Fruit fly (Drosophila melanogaster) whole organism, embryonic: ENCODE measurements around the gene CG17778.

Experiments used
- ATbp ChIP-seq: fragments of 200-800 bp; sonication (Bioruptor generic); optimal IDR thresholded peaks from 2 replicates; lab custom pipeline; 2017; ENCODE audit warnings: missing biosample characterization, mild to moderate bottlenecking, missing genetic modification characterization, missing genetic modification reagents
- Atf6 ChIP-seq: fragments of 200-800 bp; sonication (Bioruptor generic); IDR thresholded peaks from 2 replicates; pipeline ENCODE4 v1.3.6; 2022; ENCODE audit warnings: missing biosample characterization, missing genetic modification characterization
- B-H1 ChIP-seq: fragments of 200-800 bp; sonication (Bioruptor generic); IDR thresholded peaks from 3 replicates; pipeline ENCODE4 v1.3.6; 2022; ENCODE audit warnings: missing biosample characterization, missing genetic modification characterization
- B-H2 ChIP-seq: fragments of 200-800 bp; sonication (Bioruptor generic); optimal IDR thresholded peaks from 2 replicates; lab custom pipeline; 2018; ENCODE audit warnings: missing biosample characterization, mild to moderate bottlenecking, missing genetic modification characterization
- C15 ChIP-seq: fragments of 200-800 bp; sonication (Bioruptor generic); IDR thresholded peaks from 3 replicates; pipeline ENCODE4 v1.3.6; 2022; ENCODE audit warnings: missing biosample characterization, missing genetic modification characterization
- CG10366 ChIP-seq: fragments of 200-800 bp; sonication (Bioruptor generic); IDR thresholded peaks from 2 replicates; pipeline ENCODE4 v1.3.6; 2022; ENCODE audit warnings: missing biosample characterization, missing genetic modification characterization
- CG10979 ChIP-seq: fragments of 200-800 bp; sonication (Bioruptor generic); optimal IDR thresholded peaks from 2 replicates; lab custom pipeline; 2018; ENCODE audit warnings: missing biosample characterization, mild to moderate bottlenecking, missing genetic modification characterization, moderate library complexity
- CG11093 ChIP-seq: fragments of 200-800 bp; sonication (Bioruptor generic); IDR thresholded peaks from 3 replicates; pipeline ENCODE4 v1.3.6; 2022; ENCODE audit warnings: missing biosample characterization, missing genetic modification characterization
- CG11398 ChIP-seq: fragments of 200-800 bp; sonication (Bioruptor generic); optimal IDR thresholded peaks from 2 replicates; lab custom pipeline; 2016; ENCODE audit warnings: missing biosample characterization, missing genetic modification characterization
- CG11723 ChIP-seq: fragments of 200-800 bp; sonication (Bioruptor generic); optimal IDR thresholded peaks from 2 replicates; lab custom pipeline; 2017; ENCODE audit warnings: missing biosample characterization, mild to moderate bottlenecking, missing genetic modification characterization
- CG13424 ChIP-seq: fragments of 200-800 bp; sonication (Bioruptor generic); optimal IDR thresholded peaks from 2 replicates; lab custom pipeline; 2019; ENCODE audit warnings: missing biosample characterization, mild to moderate bottlenecking, missing genetic modification characterization, moderate library complexity
- CG16813 ChIP-seq: fragments of 200-800 bp; sonication (Bioruptor generic); IDR thresholded peaks from 3 replicates; pipeline ENCODE4 v1.3.6; 2022; ENCODE audit warnings: missing biosample characterization, missing genetic modification characterization; ENCODE audit not compliant: partially characterized antibody
- CG16863 ChIP-seq: fragments of 200-800 bp; sonication (Bioruptor generic); optimal IDR thresholded peaks from 3 replicates; lab custom pipeline; 2016; ENCODE audit warnings: missing biosample characterization, missing genetic modification characterization
- CG18476 ChIP-seq: fragments of 200-800 bp; sonication (Bioruptor generic); optimal IDR thresholded peaks from 2 replicates; lab custom pipeline; 2016; ENCODE audit warnings: missing biosample characterization, mild to moderate bottlenecking, missing genetic modification characterization
- CG18764 ChIP-seq: fragments of 200-800 bp; sonication (Bioruptor generic); optimal IDR thresholded peaks from 3 replicates; lab custom pipeline; 2016; ENCODE audit warnings: missing biosample characterization, missing genetic modification characterization
- CG30020 ChIP-seq: fragments of 200-800 bp; optimal IDR thresholded peaks from 2 replicates; lab custom pipeline; 2019; ENCODE audit warnings: missing biosample characterization, mild to moderate bottlenecking, missing genetic modification characterization, moderate library complexity
- CG30403 ChIP-seq: fragments of 200-800 bp; sonication (Bioruptor generic); optimal IDR thresholded peaks from 3 replicates; lab custom pipeline; 2016; ENCODE audit warnings: missing biosample characterization, missing genetic modification characterization
- CG3065 ChIP-seq: fragments of 200-800 bp; sonication (Bioruptor generic); optimal IDR thresholded peaks from 2 replicates; lab custom pipeline; 2016; ENCODE audit warnings: missing biosample characterization, missing genetic modification characterization
- CG4282 ChIP-seq: fragments of 200-800 bp; sonication (Bioruptor generic); optimal IDR thresholded peaks from 2 replicates; lab custom pipeline; 2016; ENCODE audit warnings: missing biosample characterization, missing genetic modification characterization
- CG4424 ChIP-seq: fragments of 200-800 bp; sonication (Bioruptor generic); optimal IDR thresholded peaks from 3 replicates; lab custom pipeline; 2016; ENCODE audit warnings: missing biosample characterization, missing genetic modification characterization
- CG6791 ChIP-seq: fragments of 200-800 bp; sonication (Bioruptor generic); IDR thresholded peaks from 3 replicates; pipeline ENCODE4 v1.3.6; 2022; ENCODE audit warnings: missing biosample characterization, missing genetic modification characterization; ENCODE audit not compliant: partially characterized antibody
- CG8924 ChIP-seq: fragments of 200-800 bp; optimal IDR thresholded peaks from 3 replicates; lab custom pipeline; 2019; ENCODE audit warnings: missing biosample characterization, mild to moderate bottlenecking, missing genetic modification characterization, moderate library complexity
- CG9932 ChIP-seq: fragments of 200-800 bp; sonication (Bioruptor generic); IDR thresholded peaks from 2 replicates; pipeline ENCODE4 v1.3.6; 2022; ENCODE audit warnings: missing biosample characterization, missing genetic modification characterization
- Doc2 ChIP-seq: fragments of 200-800 bp; sonication (Bioruptor generic); IDR thresholded peaks from 2 replicates; pipeline ENCODE4 v1.3.6; 2022; ENCODE audit warnings: missing biosample characterization, missing genetic modification characterization
- Gsc ChIP-seq: fragments of 200-800 bp; sonication (Bioruptor generic); IDR thresholded peaks from 2 replicates; pipeline ENCODE4 v1.3.6; 2022; ENCODE audit warnings: missing biosample characterization, missing genetic modification characterization
- HLHmδ ChIP-seq: fragments of 200-800 bp; sonication (Bioruptor generic); optimal IDR thresholded peaks from 2 replicates; lab custom pipeline; 2018; ENCODE audit warnings: missing biosample characterization, mild to moderate bottlenecking, missing genetic modification characterization, moderate library complexity
- Lhr ChIP-seq: fragments of 200-800 bp; sonication (Bioruptor generic); optimal IDR thresholded peaks from 3 replicates; lab custom pipeline; 2017; ENCODE audit warnings: mild to moderate bottlenecking, missing biosample characterization, missing genetic modification reagents, missing genetic modification characterization
- Max ChIP-seq: fragments of 200-800 bp; sonication (Bioruptor generic); optimal IDR thresholded peaks from 2 replicates; lab custom pipeline; 2016; ENCODE audit warnings: missing biosample characterization, mild to moderate bottlenecking, missing genetic modification characterization
- Neu2 ChIP-seq: fragments of 200-800 bp; sonication (Bioruptor generic); optimal IDR thresholded peaks from 3 replicates; lab custom pipeline; 2016; ENCODE audit warnings: missing biosample characterization, missing genetic modification characterization, borderline replicate concordance
- Oaz ChIP-seq: fragments of 200-800 bp; sonication (Bioruptor generic); IDR thresholded peaks from 2 replicates; pipeline ENCODE4 v1.3.6; 2022; ENCODE audit warnings: missing biosample characterization, missing genetic modification characterization
- Rfx ChIP-seq: fragments of 200-800 bp; sonication (Bioruptor generic); IDR thresholded peaks from 2 replicates; pipeline ENCODE4 v1.3.6; 2022; ENCODE audit warnings: missing biosample characterization, missing genetic modification characterization
- Scr ChIP-seq: fragments of 200-800 bp; sonication (Bioruptor generic); IDR thresholded peaks from 2 replicates; pipeline ENCODE4 v1.3.6; 2022; ENCODE audit warnings: missing biosample characterization, missing genetic modification characterization; ENCODE audit not compliant: partially characterized antibody
- Vsx1 ChIP-seq: fragments of 200-800 bp; sonication (Bioruptor generic); optimal IDR thresholded peaks from 2 replicates; lab custom pipeline; 2017; ENCODE audit warnings: missing biosample characterization, mild to moderate bottlenecking, missing genetic modification characterization, missing genetic modification reagents
- bbx ChIP-seq: fragments of 200-800 bp; sonication (Bioruptor generic); IDR thresholded peaks from 2 replicates; pipeline ENCODE4 v1.3.6; 2022; ENCODE audit warnings: missing biosample characterization, missing genetic modification characterization; ENCODE audit not compliant: partially characterized antibody
- btn ChIP-seq: fragments of 200-800 bp; sonication (Bioruptor generic); optimal IDR thresholded peaks from 2 replicates; lab custom pipeline; 2016; ENCODE audit warnings: missing biosample characterization, missing genetic modification characterization
- chm ChIP-seq: fragments of 200-800 bp; sonication (Bioruptor generic); IDR thresholded peaks from 2 replicates; pipeline ENCODE4 v1.3.6; 2022; ENCODE audit warnings: missing biosample characterization, missing genetic modification characterization
- crc ChIP-seq: fragments of 200-800 bp; sonication (Bioruptor generic); optimal IDR thresholded peaks from 2 replicates; lab custom pipeline; 2016; ENCODE audit warnings: missing biosample characterization, missing genetic modification characterization
- crp ChIP-seq, 2 experiments: fragments of 200-800 bp; sonication (Bioruptor generic); optimal IDR thresholded peaks; 2 replicates in 1 of 2; 3 replicates in 1 of 2; lab custom pipeline; 2017; ENCODE audit warnings: missing biosample characterization in 2 of 2, missing genetic modification characterization in 2 of 2, mild to moderate bottlenecking in 1 of 2, moderate library complexity in 1 of 2
- ems ChIP-seq: fragments of 200-800 bp; sonication (Bioruptor generic); optimal IDR thresholded peaks from 3 replicates; lab custom pipeline; 2016; ENCODE audit warnings: missing biosample characterization, missing genetic modification characterization
- eve ChIP-seq, 2 experiments: fragments of >200 bp; optimal IDR thresholded peaks; 2 replicates each; lab custom pipeline; 2017; ENCODE audit warnings: missing biosample characterization in 2 of 2, missing genetic modification characterization in 2 of 2
- fd64A ChIP-seq: fragments of 200-800 bp; sonication (Bioruptor generic); optimal IDR thresholded peaks from 3 replicates; lab custom pipeline; 2018; ENCODE audit warnings: missing biosample characterization, mild to moderate bottlenecking, missing genetic modification characterization
- kay ChIP-seq: fragments of 200-800 bp; sonication (Bioruptor generic); optimal IDR thresholded peaks from 2 replicates; lab custom pipeline; 2016; ENCODE audit warnings: missing biosample characterization, missing genetic modification characterization
- kni ChIP-seq: fragments of 200-800 bp; sonication (Bioruptor generic); optimal IDR thresholded peaks from 3 replicates; lab custom pipeline; 2017; ENCODE audit warnings: mild to moderate bottlenecking, missing biosample characterization, missing genetic modification reagents, missing genetic modification characterization
- nom ChIP-seq: fragments of 200-800 bp; sonication (Bioruptor generic); optimal IDR thresholded peaks from 2 replicates; lab custom pipeline; 2017; ENCODE audit warnings: missing biosample characterization, missing genetic modification characterization, mild to moderate bottlenecking, moderate library complexity, missing genetic modification reagents
- pum ChIP-seq: fragments of 200-800 bp; sonication (Bioruptor generic); optimal IDR thresholded peaks from 2 replicates; lab custom pipeline; 2016; ENCODE audit warnings: missing biosample characterization, missing genetic modification characterization
- salm ChIP-seq: fragments of 200-800 bp; sonication (Bioruptor generic); optimal IDR thresholded peaks from 2 replicates; lab custom pipeline; 2018; ENCODE audit warnings: missing biosample characterization, mild to moderate bottlenecking, missing genetic modification characterization
- toy ChIP-seq: fragments of 200-800 bp; sonication (Bioruptor generic); IDR thresholded peaks from 2 replicates; pipeline ENCODE4 v1.3.6; 2022; ENCODE audit warnings: missing biosample characterization, missing genetic modification characterization
- trem ChIP-seq: fragments of 200-800 bp; optimal IDR thresholded peaks from 3 replicates; lab custom pipeline; 2019; ENCODE audit warnings: missing biosample characterization, mild to moderate bottlenecking, missing genetic modification characterization, moderate library complexity
- unpg ChIP-seq: fragments of 200-800 bp; sonication (Bioruptor generic); optimal IDR thresholded peaks from 3 replicates; lab custom pipeline; 2018; ENCODE audit warnings: missing biosample characterization, mild to moderate bottlenecking, missing genetic modification characterization, moderate library complexity
- usp ChIP-seq: fragments of >200 bp; optimal IDR thresholded peaks from 2 replicates; lab custom pipeline; 2017; ENCODE audit warnings: missing biosample characterization, missing genetic modification characterization
- wor ChIP-seq: fragments of 200-800 bp; sonication (Bioruptor generic); IDR thresholded peaks from 2 replicates; pipeline ENCODE4 v1.3.6; 2022; ENCODE audit warnings: missing biosample characterization, missing genetic modification characterization

The CG17778 gene

DNA sequence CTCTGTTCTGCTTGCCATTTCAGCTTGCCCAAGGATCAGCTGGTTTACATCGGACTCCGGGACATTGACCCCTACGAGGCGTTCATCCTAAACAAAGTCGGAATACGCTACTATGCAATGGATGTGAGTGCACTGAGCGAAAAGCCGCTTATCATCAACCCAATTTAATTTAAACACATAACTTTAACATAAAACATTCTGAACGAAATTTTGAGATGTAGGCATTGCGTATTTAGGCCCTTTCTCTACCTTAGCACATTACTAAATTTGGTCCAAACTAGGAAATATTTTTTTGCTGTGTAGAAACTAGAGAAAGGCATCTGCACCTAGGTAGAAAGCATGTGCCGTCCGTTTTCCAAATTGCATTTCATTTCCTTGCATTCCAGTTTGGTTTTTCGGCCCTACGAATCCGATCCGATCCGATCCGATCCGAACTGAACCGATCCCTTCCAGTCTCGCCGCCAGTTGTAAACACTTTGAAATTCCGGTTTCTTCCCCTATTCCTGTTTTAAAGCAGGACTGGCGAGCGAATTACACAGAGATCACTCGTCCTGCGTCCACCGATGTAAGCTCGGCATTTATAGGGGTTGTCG lies 32.2 kb downstream of the CG17778 start (continued):
- TF ChIP-seq CG11093 (GFP tag; lab: Robert Waterston, UW) = 0 out of 3 replicates have a peak, but pooled peaks have one; percentile 42
- no peak for TF ChIP-seq wor
- peak; percentile 52 for TF ChIP-seq Max (GFP tag; lab: Kevin White, UChicago)
- TF ChIP-seq bbx = no peak
- TF ChIP-seq Scr (GFP tag; lab: Robert Waterston, UW) = no peak
- TF ChIP-seq Neu2 (GFP tag; lab: Kevin White, UChicago) = peak; percentile 88
- no peak for TF ChIP-seq CG10366 (GFP tag; lab: Robert Waterston, UW)
- no peak for TF ChIP-seq crp (GFP tag; optimal IDR thresholded peaks at IDR 0.05; lab: Kevin White, UChicago)
- TF ChIP-seq chm (GFP tag; lab: Robert Waterston, UW) = no peak
- no peak for TF ChIP-seq CG6791 (GFP tag; lab: Robert Waterston, UW)
- peak; percentile 67 for TF ChIP-seq CG4424 (GFP tag; lab: Kevin White, UChicago)
- TF ChIP-seq Atf6 (GFP tag; lab: Robert Waterston, UW) = no peak
- no peak for TF ChIP-seq Gsc (GFP tag; lab: Robert Waterston, UW)
- TF ChIP-seq nom = no peak
- TF ChIP-seq trem = peak; percentile 73
- no peak for TF ChIP-seq B-H2 (GFP tag; lab: Kevin White, UChicago)
- TF ChIP-seq fd64A = no peak
- TF ChIP-seq kni (GFP tag; lab: Kevin White, UChicago) = no peak
- peak; percentile 30 for TF ChIP-seq Lhr (GFP tag; lab: Kevin White, UChicago)
- no peak for TF ChIP-seq Oaz
- TF ChIP-seq pum (GFP tag; lab: Kevin White, UChicago) = peak; percentile 57
- TF ChIP-seq CG10979 (tag; lab: Kevin White, UChicago) = peak; percentile 86
- TF ChIP-seq Vsx1 (GFP tag; lab: Kevin White, UChicago) = no peak
- no peak for TF ChIP-seq ATbp (GFP tag; lab: Kevin White, UChicago)
- no peak for TF ChIP-seq CG9932
- peak; percentile 31 for TF ChIP-seq CG13424
- TF ChIP-seq kay (GFP tag; lab: Kevin White, UChicago) = no peak
- TF ChIP-seq CG30020 (tag; lab: Kevin White, UChicago) = no peak
- peak; percentile 45 for TF ChIP-seq CG30403 (GFP tag; lab: Kevin White, UChicago)
- peak; percentile 55 for TF ChIP-seq CG11398 (GFP tag; lab: Kevin White, UChicago)
- TF ChIP-seq HLHmδ (GFP tag; lab: Kevin White, UChicago) = no peak
- TF ChIP-seq unpg (GFP tag; lab: Kevin White, UChicago) = peak; percentile 37
- TF ChIP-seq C15 = no peak
- TF ChIP-seq usp (GFP tag; lab: Kevin White, UChicago) = no peak
- TF ChIP-seq salm (tag; lab: Kevin White, UChicago) = no peak
- TF ChIP-seq CG18764 = peak; percentile 7
- peak in 1 of 2 experiments; percentile 93 for TF ChIP-seq eve (GFP tag; optimal IDR thresholded peaks at IDR 0.05; lab: Kevin White, UChicago)
- no peak for TF ChIP-seq Doc2
- no peak for TF ChIP-seq CG16813 (GFP tag; lab: Robert Waterston, UW)
- TF ChIP-seq B-H1 (GFP tag; lab: Robert Waterston, UW) = no peak
- TF ChIP-seq toy (GFP tag; lab: Robert Waterston, UW) = no peak
- no peak for TF ChIP-seq CG3065 (GFP tag; lab: Kevin White, UChicago)
- TF ChIP-seq CG8924 (tag; lab: Kevin White, UChicago) = peak; percentile 78
- peak; percentile 7 for TF ChIP-seq ems
- no peak for TF ChIP-seq CG11723 (GFP tag; lab: Kevin White, UChicago)
- peak; percentile 22 for TF ChIP-seq CG18476 (GFP tag; lab: Kevin White, UChicago)
- TF ChIP-seq crc (GFP tag; lab: Kevin White, UChicago) = no peak
- no peak for TF ChIP-seq Rfx
- TF ChIP-seq CG16863 (GFP tag; lab: Kevin White, UChicago) = peak; percentile 64
- TF ChIP-seq btn (GFP tag; lab: Kevin White, UChicago) = peak; percentile 61
- TF ChIP-seq CG4282 = no peak
